Fruit fly (Drosophila melanogaster): ENCODE measurements around the gene CG10375.

Gene CG10375

DNA sequence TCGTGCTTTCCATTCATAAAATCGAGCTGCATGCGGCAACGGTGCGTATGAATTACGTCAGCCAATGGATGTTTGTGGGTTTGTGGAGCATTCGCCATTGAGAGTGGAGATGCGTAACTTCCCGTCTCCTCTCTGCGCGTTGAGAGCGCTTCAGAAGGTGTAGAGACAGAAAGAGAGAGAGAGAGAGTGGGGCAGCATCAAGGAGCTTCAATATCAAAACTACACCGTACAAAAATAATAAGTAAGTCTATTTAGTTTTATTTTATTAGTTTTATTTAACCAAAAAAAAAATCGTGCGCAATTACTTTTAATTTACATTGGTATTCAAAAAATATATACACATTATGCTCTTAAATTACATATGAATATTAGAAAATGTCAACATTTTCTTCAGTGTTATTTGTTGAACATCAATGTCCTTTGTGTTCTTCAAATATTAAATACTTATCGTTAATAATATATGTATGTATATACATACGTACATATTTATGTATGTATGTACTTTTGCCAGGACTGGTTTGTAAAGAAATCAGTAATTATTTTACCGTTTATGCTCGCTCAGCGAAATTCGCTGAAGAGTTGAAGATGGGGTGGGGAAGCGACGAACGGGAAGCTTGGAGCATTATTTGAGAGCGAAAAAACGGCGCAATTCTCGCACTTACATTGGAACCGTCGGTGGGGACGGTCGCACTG, 44.7 kb upstream of the CG10375 start, which contains the start of gene CG10365 (continued):
- TF ChIP-seq run (tag; optimal IDR thresholded peaks at IDR 0.05): peak; percentile 79
- TF ChIP-seq Ets65A (GFP tag): no peak
- TF ChIP-seq CG11085 (GFP tag; IDR thresholded peaks at IDR 0.05): peak; percentile 76
- peak; percentile 94 for TF ChIP-seq Atf6 (GFP tag; IDR thresholded peaks at IDR 0.05)
- TF ChIP-seq CG7745 (tag; optimal IDR thresholded peaks at IDR 0.05): no peak
- TF ChIP-seq CG18619 (GFP tag; optimal IDR thresholded peaks at IDR 0.05): peak; percentile 79
- TF ChIP-seq Hmr (GFP tag; optimal IDR thresholded peaks at IDR 0.05): peak; percentile 94
- peak; percentile 93 for TF ChIP-seq CG31441 (GFP tag; IDR thresholded peaks at IDR 0.05)
- peak; percentile 66 for TF ChIP-seq exex (tag; optimal IDR thresholded peaks at IDR 0.05)
- TF ChIP-seq Asciz (GFP tag; optimal IDR thresholded peaks at IDR 0.05): peak; percentile 87
- TF ChIP-seq CG9215 (GFP tag; IDR thresholded peaks at IDR 0.05): peak; percentile 81
- TF ChIP-seq CG1024 (GFP tag; IDR thresholded peaks at IDR 0.05): peak; percentile 60
- peak; percentile 94 for TF ChIP-seq CG12391 (tag; optimal IDR thresholded peaks at IDR 0.05)
- peak; percentile 76 for TF ChIP-seq D19A (tag; optimal IDR thresholded peaks at IDR 0.05)
- peak; percentile 67 for TF ChIP-seq tin (GFP tag; optimal IDR thresholded peaks at IDR 0.05)
- TF ChIP-seq tio (GFP tag; optimal IDR thresholded peaks at IDR 0.05): peak; percentile 59

DNA sequence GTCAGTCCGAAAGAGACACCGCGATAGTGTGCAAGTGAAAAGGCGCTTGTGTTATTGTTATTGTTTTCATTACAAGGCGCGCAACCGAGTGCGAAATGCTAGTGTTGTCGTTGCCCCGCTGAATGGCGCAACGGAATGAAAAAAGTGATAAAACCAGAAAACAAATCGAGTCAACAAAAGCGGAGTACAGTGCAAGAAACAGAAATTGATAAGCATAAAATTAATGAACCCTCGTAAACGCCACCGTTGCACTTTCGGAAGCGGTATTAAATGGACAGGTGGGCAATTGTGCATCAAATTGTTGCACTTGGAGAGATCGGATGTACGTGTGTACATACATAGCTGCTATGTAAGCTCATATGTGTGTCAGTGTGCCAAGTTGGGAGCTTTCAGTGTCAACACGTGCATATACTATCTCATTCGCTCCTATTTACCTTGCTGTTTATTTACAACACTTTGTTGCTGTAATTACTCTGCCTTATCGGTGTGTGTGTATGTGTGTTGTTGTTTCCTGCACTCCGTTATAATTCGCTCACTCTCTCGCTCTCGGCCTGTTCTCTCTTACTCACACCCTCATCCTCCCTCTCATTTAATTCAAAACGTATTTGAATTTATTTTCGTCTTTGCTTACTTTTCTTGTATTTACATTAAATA, 44.0 kb upstream of the CG10375 start:
- TF ChIP-seq Bdp1 (GFP tag; optimal IDR thresholded peaks at IDR 0.05) (peak; percentile 20), CG9932 (GFP tag; IDR thresholded peaks at IDR 0.05) (0 out of 2 replicates have a peak, but pooled peaks have one; percentile 5), CG9727 (GFP tag; optimal IDR thresholded peaks at IDR 0.05) (peak; percentile 43), Atf6 (GFP tag; IDR thresholded peaks at IDR 0.05) (peak; percentile 52; the same call in 1 of the 2 replicates), CG7963 (GFP tag; IDR thresholded peaks at IDR 0.05; ENCODE audit: partially characterized antibody) (no peak), CG7786 (GFP tag; optimal IDR thresholded peaks at IDR 0.05) (no peak), crol (GFP tag; IDR thresholded peaks at IDR 0.05) (0 out of 2 replicates have a peak, but pooled peaks have one; percentile 3), CG15514 (GFP tag; optimal IDR thresholded peaks at IDR 0.05) (peak; percentile 11), tgo (GFP tag; IDR thresholded peaks at IDR 0.05) (peak; percentile 50; the same call in 2 of the 3 replicates), HLHmδ (GFP tag; optimal IDR thresholded peaks at IDR 0.05) (peak; percentile 36), disco-r (GFP tag; optimal IDR thresholded peaks at IDR 0.05) (no peak), Sry-β (GFP tag; optimal IDR thresholded peaks at IDR 0.05) (peak; percentile 62), CG6854 (GFP tag; optimal IDR thresholded peaks at IDR 0.05) (peak; percentile 41), gsb-n (tag; optimal IDR thresholded peaks at IDR 0.05) (peak; percentile 54), gcm (GFP tag; optimal IDR thresholded peaks at IDR 0.05) (peak; percentile 26), jumu (GFP tag; optimal IDR thresholded peaks at IDR 0.05) (peak; percentile 7), twi (tag; optimal IDR thresholded peaks at IDR 0.05) (no peak), CG9609 (GFP tag; optimal IDR thresholded peaks at IDR 0.05) (no peak), ranshi (GFP tag; IDR thresholded peaks at IDR 0.05) (peak; percentile 61; the same call in 1 of the 2 replicates), H15 (GFP tag; IDR thresholded peaks at IDR 0.05) (peak; percentile 52; the same call in 1 of the 3 replicates), CG17328 (GFP tag; IDR thresholded peaks at IDR 0.05) (peak; percentile 38; the same call in 1 of the 2 replicates), CG9817 (tag; optimal IDR thresholded peaks at IDR 0.05) (peak; percentile 7), Awh (GFP tag; IDR thresholded peaks at IDR 0.05) (peak; percentile 91), pb (GFP tag; optimal IDR thresholded peaks at IDR 0.05) (peak; percentile 73), CG14860 (GFP tag; IDR thresholded peaks at IDR 0.05; ENCODE audit: partially characterized antibody) (no peak), ro (GFP tag; IDR thresholded peaks at IDR 0.05) (no peak), CG10431 (GFP tag; optimal IDR thresholded peaks at IDR 0.05) (no peak), CG9797 (GFP tag; optimal IDR thresholded peaks at IDR 0.05) (peak; percentile 23), hkb (optimal IDR thresholded peaks at IDR 0.05) (no peak), hkb (GFP tag; IDR thresholded peaks at IDR 0.05) (peak; percentile 89), CG18619 (GFP tag; optimal IDR thresholded peaks at IDR 0.05) (no peak), odd (GFP tag; optimal IDR thresholded peaks at IDR 0.05) (peak; percentile 12), Dref (GFP tag; IDR thresholded peaks at IDR 0.05) (no peak), Optix (GFP tag; IDR thresholded peaks at IDR 0.05) (peak; percentile 42; the same call in 1 of the 3 replicates)

Data from whole organism, embryonic.